Worm (Caenorhabditis elegans) whole organism, young adult: Measurements from ENCODE around the gene str-41.

Experiments
- B0261.1 ChIP-seq: sonication (generic microtip); optimal IDR thresholded peaks from 2 replicates; lab custom pipeline; 2016; ENCODE audit warnings: mild to moderate bottlenecking, missing genetic modification characterization, moderate library complexity, missing compliant biosample characterization
- C06A6.2 ChIP-seq: fragments of 200-800 bp; sonication (Bioruptor generic); conservative IDR thresholded peaks from 2 replicates; pipeline ENCODE4 v1.3.6; 2022; ENCODE audit warnings: missing genetic modification characterization, missing compliant biosample characterization
- F10E7.11 ChIP-seq: sonication (generic microtip); optimal IDR thresholded peaks from 2 replicates; lab custom pipeline; 2017; ENCODE audit warnings: mild to moderate bottlenecking, missing genetic modification characterization, moderate library complexity, missing compliant biosample characterization
- F22D6.2 ChIP-seq: sonication (generic microtip); optimal IDR thresholded peaks from 2 replicates; lab custom pipeline; 2016; ENCODE audit warnings: mild to moderate bottlenecking, missing genetic modification characterization, missing compliant biosample characterization
- F37B4.10 ChIP-seq: fragments of 200-800 bp; sonication (Bioruptor generic); IDR thresholded peaks from 2 replicates; pipeline ENCODE4 v1.3.6; 2022; ENCODE audit warnings: missing genetic modification characterization, missing compliant biosample characterization
- F49E8.2 ChIP-seq: sonication (generic microtip); optimal IDR thresholded peaks from 3 replicates; lab custom pipeline; 2017; ENCODE audit warnings: missing genetic modification characterization, mild to moderate bottlenecking, missing compliant biosample characterization, antibody characterized with exemption, moderate library complexity; ENCODE audit not compliant: insufficient read depth
- F57A8.1 ChIP-seq: fragments of 200-800 bp; sonication (Bioruptor generic); optimal IDR thresholded peaks from 2 replicates; lab custom pipeline; 2018; ENCODE audit warnings: mild to moderate bottlenecking, missing genetic modification characterization, moderate library complexity, missing compliant biosample characterization
- K11D2.4 ChIP-seq: fragments of 200-800 bp; sonication (Bioruptor generic); IDR thresholded peaks from 2 replicates; pipeline ENCODE4 v1.3.6; 2022; ENCODE audit warnings: missing genetic modification reagents, missing genetic modification characterization, missing compliant biosample characterization
- T07F8.4 ChIP-seq: sonication (generic microtip); optimal IDR thresholded peaks from 2 replicates; lab custom pipeline; 2016; ENCODE audit warnings: mild to moderate bottlenecking, missing genetic modification characterization, moderate library complexity, missing compliant biosample characterization
- T26A5.8 ChIP-seq: sonication (generic microtip); optimal IDR thresholded peaks from 2 replicates; lab custom pipeline; 2016; ENCODE audit warnings: missing genetic modification characterization, missing compliant biosample characterization
- Y56A3A.18 ChIP-seq: fragments of 200-800 bp; sonication (Bioruptor generic); IDR thresholded peaks from 2 replicates; pipeline ENCODE4 v1.3.6; 2022; ENCODE audit warnings: missing genetic modification reagents, missing genetic modification characterization, missing compliant biosample characterization
- Y79H2A.3 ChIP-seq: fragments of 200-800 bp; sonication (Bioruptor generic); conservative IDR thresholded peaks from 2 replicates; pipeline ENCODE4 v1.3.6; 2022; ENCODE audit warnings: missing genetic modification reagents, missing genetic modification characterization, missing compliant biosample characterization
- aptf-2 ChIP-seq: fragments of 200-800 bp; sonication (Bioruptor generic); conservative IDR thresholded peaks from 2 replicates; pipeline ENCODE4 v1.3.6; 2022; ENCODE audit warnings: missing genetic modification reagents, missing genetic modification characterization, missing compliant biosample characterization
- ceh-40 ChIP-seq: fragments of 200-800 bp; sonication (Bioruptor generic); IDR thresholded peaks from 2 replicates; pipeline ENCODE4 v1.3.6; 2022; ENCODE audit warnings: missing genetic modification characterization, missing compliant biosample characterization
- dpl-1 ChIP-seq: fragments of 150-350 bp; optimal IDR thresholded peaks from 2 replicates; lab custom pipeline; 2014; ENCODE audit warnings: missing biosample characterization, missing genetic modification reagents, missing genetic modification characterization
- fkh-3 ChIP-seq: sonication (generic microtip); optimal IDR thresholded peaks from 2 replicates; lab custom pipeline; 2016; ENCODE audit warnings: mild to moderate bottlenecking, missing genetic modification characterization, missing compliant biosample characterization
- hlh-26 ChIP-seq: fragments of 200-800 bp; sonication (Bioruptor generic); conservative IDR thresholded peaks from 2 replicates; pipeline ENCODE4 v1.3.6; 2022; ENCODE audit warnings: missing genetic modification reagents, missing genetic modification characterization, missing compliant biosample characterization
- hmg-20 ChIP-seq: fragments of 200-800 bp; sonication (Bioruptor generic); IDR thresholded peaks from 2 replicates; pipeline ENCODE4 v1.3.6; 2022; ENCODE audit warnings: missing genetic modification reagents, missing genetic modification characterization, missing compliant biosample characterization
- hrde-1 ChIP-seq: sonication (generic microtip); optimal IDR thresholded peaks from 2 replicates; lab custom pipeline; 2016; ENCODE audit warnings: missing genetic modification characterization, mild to moderate bottlenecking, missing compliant biosample characterization, moderate library complexity, missing genotype, missing genetic modification reagents, borderline replicate concordance
- let-526 ChIP-seq: fragments of 200-800 bp; sonication (Bioruptor generic); IDR thresholded peaks from 2 replicates; pipeline ENCODE4 v1.3.6; 2022; ENCODE audit warnings: missing genetic modification reagents, missing genetic modification characterization, missing compliant biosample characterization
- lin-26 ChIP-seq: fragments of 200-800 bp; sonication (Bioruptor generic); IDR thresholded peaks from 2 replicates; pipeline ENCODE4 v1.3.6; 2022; ENCODE audit warnings: missing genetic modification reagents, missing genetic modification characterization, missing compliant biosample characterization
- lin-35 ChIP-seq, 3 experiments: fragments of 150-350 bp in 2 of 3; sonication (generic microtip) in 1 of 3; optimal IDR thresholded peaks; 2 replicates each; lab custom pipeline; 2014 to 2018; ENCODE audit warnings: missing biosample characterization in 3 of 3, missing genetic modification characterization in 3 of 3, missing genetic modification reagents in 3 of 3
- lin-54 ChIP-seq: fragments of 200-800 bp; sonication (Bioruptor generic); optimal IDR thresholded peaks from 2 replicates; lab custom pipeline; 2018; ENCODE audit warnings: mild to moderate bottlenecking, missing genetic modification characterization, missing compliant biosample characterization
- lsy-27 ChIP-seq: sonication (generic microtip); optimal IDR thresholded peaks from 2 replicates; lab custom pipeline; 2017; ENCODE audit warnings: missing genetic modification characterization, mild to moderate bottlenecking, missing compliant biosample characterization, antibody characterized with exemption, missing genotype, borderline replicate concordance; ENCODE audit not compliant: insufficient read depth
- madf-6 ChIP-seq: fragments of 200-800 bp; sonication (Bioruptor generic); IDR thresholded peaks from 2 replicates; pipeline ENCODE4 v1.3.6; 2022; ENCODE audit warnings: missing genetic modification reagents, missing genetic modification characterization, missing compliant biosample characterization
- mcd-1 ChIP-seq: fragments of 200-800 bp; sonication (Bioruptor generic); IDR thresholded peaks from 2 replicates; pipeline ENCODE4 v1.3.6; 2022; ENCODE audit warnings: missing genetic modification reagents, missing genetic modification characterization, missing compliant biosample characterization
- mes-4 ChIP-seq: sonication (generic microtip); optimal IDR thresholded peaks from 2 replicates; lab custom pipeline; 2016; ENCODE audit warnings: missing genotype, missing genetic modification characterization, missing compliant biosample characterization
- mxl-1 ChIP-seq: sonication (generic microtip); optimal IDR thresholded peaks from 2 replicates; lab custom pipeline; 2016; ENCODE audit warnings: missing genetic modification characterization, missing compliant biosample characterization
- nhr-80 ChIP-seq: sonication (generic microtip); optimal IDR thresholded peaks from 2 replicates; lab custom pipeline; 2016; ENCODE audit warnings: missing genetic modification characterization, missing compliant biosample characterization
- rec-8 ChIP-seq, 2 experiments: sonication (generic microtip); optimal IDR thresholded peaks; 2 replicates each; lab custom pipeline; 2016; ENCODE audit warnings: mild to moderate bottlenecking in 2 of 2, missing genetic modification characterization in 2 of 2, missing genetic modification reagents in 2 of 2, missing genotype in 2 of 2, missing biosample characterization in 1 of 2, missing compliant biosample characterization in 1 of 2, moderate library complexity in 1 of 2
- somi-1 ChIP-seq: fragments of 200-800 bp; sonication (Bioruptor generic); optimal IDR thresholded peaks from 2 replicates; lab custom pipeline; 2018; ENCODE audit warnings: mild to moderate bottlenecking, missing genetic modification characterization, missing compliant biosample characterization
- tlf-1 ChIP-seq: fragments of 200-800 bp; sonication (Bioruptor generic); optimal IDR thresholded peaks from 2 replicates; lab custom pipeline; 2018; ENCODE audit warnings: mild to moderate bottlenecking, missing genetic modification characterization, missing compliant biosample characterization
- unc-130 ChIP-seq: sonication (generic microtip); optimal IDR thresholded peaks from 2 replicates; lab custom pipeline; 2016; ENCODE audit warnings: missing genetic modification reagents, missing genetic modification characterization, missing compliant biosample characterization
- xnd-1 ChIP-seq: sonication (generic microtip); optimal IDR thresholded peaks from 2 replicates; lab custom pipeline; 2016; ENCODE audit warnings: missing genotype, missing genetic modification reagents, missing genetic modification characterization, missing compliant biosample characterization
- zim-3 ChIP-seq: sonication (generic microtip); optimal IDR thresholded peaks from 2 replicates; lab custom pipeline; 2017; ENCODE audit warnings: mild to moderate bottlenecking, missing genetic modification characterization, moderate library complexity, missing compliant biosample characterization
- ztf-22 ChIP-seq: fragments of 200-800 bp; sonication (Bioruptor generic); optimal IDR thresholded peaks from 2 replicates; lab custom pipeline; 2018; ENCODE audit warnings: mild to moderate bottlenecking, missing genetic modification characterization, moderate library complexity, missing compliant biosample characterization
- ztf-28 ChIP-seq: fragments of 200-800 bp; sonication (Bioruptor generic); IDR thresholded peaks from 2 replicates; pipeline ENCODE4 v1.3.6; 2022; ENCODE audit warnings: missing genetic modification reagents, missing genetic modification characterization, missing compliant biosample characterization
- ztf-3 ChIP-seq: fragments of 200-800 bp; sonication (Bioruptor generic); optimal IDR thresholded peaks from 2 replicates; lab custom pipeline; 2018; ENCODE audit warnings: mild to moderate bottlenecking, missing genetic modification characterization, missing compliant biosample characterization
- ztf-6 ChIP-seq: fragments of 200-800 bp; sonication (Bioruptor generic); IDR thresholded peaks from 2 replicates; pipeline ENCODE4 v1.3.6; 2022; ENCODE audit warnings: missing genetic modification reagents, missing genetic modification characterization, missing compliant biosample characterization

str-41 gene

ce11 chrV:7416569-7416968, 4.8 kb downstream of the str-41 start:
- TF ChIP-seq ztf-22 (GFP tag; lab: Kevin White, UChicago) (no peak), hlh-26 (GFP tag; lab: Robert Waterston, UW) (no peak), F10E7.11 (tag; lab: Kevin White, UChicago) (no peak), nhr-80 (no peak), hmg-20 (GFP tag; lab: Robert Waterston, UW) (no peak), C06A6.2 (no peak), rec-8 (tag; optimal IDR thresholded peaks at IDR 0.05; lab: Kevin White, UChicago) (no peak), tlf-1 (GFP tag; lab: Kevin White, UChicago) (no peak), T26A5.8 (tag; lab: Kevin White, UChicago) (no peak), ztf-3 (no peak), xnd-1 (tag; lab: Kevin White, UChicago) (no peak), ceh-40 (GFP tag; lab: Robert Waterston, UW) (no peak), ztf-28 (GFP tag; lab: Robert Waterston, UW) (no peak), F37B4.10 (GFP tag; lab: Robert Waterston, UW) (no peak), T07F8.4 (tag; lab: Kevin White, UChicago) (no peak), F22D6.2 (tag; lab: Kevin White, UChicago) (no peak), let-526 (GFP tag; lab: Robert Waterston, UW) (no peak), mcd-1 (GFP tag; lab: Robert Waterston, UW) (no peak), somi-1 (GFP tag; lab: Kevin White, UChicago) (no peak)

ce11 chrV:7417018-7417716, 5.4 kb downstream of the str-41 start, which contains the start of gene srw-67:
Gene srw-67 (plus strand): TSS chrV:7417660.
- TF ChIP-seq hmg-20 (GFP tag; lab: Robert Waterston, UW) = no peak
- no peak for TF ChIP-seq lin-26 (GFP tag; lab: Robert Waterston, UW)
- TF ChIP-seq ztf-6 = no peak
- TF ChIP-seq fkh-3 = no peak
- no peak for TF ChIP-seq hrde-1
- TF ChIP-seq B0261.1 (tag; lab: Kevin White, UChicago) = no peak
- no peak for TF ChIP-seq mes-4 (tag; lab: Kevin White, UChicago)
- no peak for TF ChIP-seq T07F8.4 (tag; lab: Kevin White, UChicago)
- TF ChIP-seq Y79H2A.3 = no peak
- no peak for TF ChIP-seq F22D6.2 (tag; lab: Kevin White, UChicago)
- TF ChIP-seq somi-1 (GFP tag; lab: Kevin White, UChicago) = no peak
- no peak for TF ChIP-seq unc-130 (GFP tag; lab: Kevin White, UChicago)
- TF ChIP-seq K11D2.4 (GFP tag; lab: Robert Waterston, UW) = no peak
- TF ChIP-seq T26A5.8 (tag; lab: Kevin White, UChicago) = no peak
- TF ChIP-seq dpl-1 (GFP tag; lab: Kevin White, UChicago) = no peak

- TF ChIP-seq lin-54 (GFP tag; lab: Kevin White, UChicago) = no peak
- TF ChIP-seq mxl-1 (tag; lab: Kevin White, UChicago) = no peak
- no peak for TF ChIP-seq F49E8.2
- no peak for TF ChIP-seq Y56A3A.18 (GFP tag; lab: Robert Waterston, UW)
- no peak for TF ChIP-seq aptf-2 (GFP tag; lab: Robert Waterston, UW)
- TF ChIP-seq lsy-27 (tag; lab: Kevin White, UChicago) = no peak
- TF ChIP-seq T26A5.8 (tag; lab: Kevin White, UChicago) = no peak
- TF ChIP-seq zim-3 (tag; lab: Kevin White, UChicago) = no peak
- no peak for TF ChIP-seq F57A8.1 (GFP tag; lab: Kevin White, UChicago)
- TF ChIP-seq lin-35 (GFP tag; optimal IDR thresholded peaks at IDR 0.05; lab: Kevin White, UChicago) = no peak
- TF ChIP-seq madf-6 (GFP tag; lab: Robert Waterston, UW) = no peak
Observed at ce11 chrV:7420162-7420561, 8.4 kb downstream of the str-41 start, which contains the start of gene srxa-4. Gene srxa-4 (plus strand): TSS chrV:7420462.
